Fruit fly (Drosophila melanogaster) whole organism, wandering third instar larva: ENCODE results near the gene CG46387.

Experiments
- GATAd ChIP-seq: sonication (Bioruptor generic); optimal IDR thresholded peaks from 2 replicates; lab custom pipeline; 2016; ENCODE audit warnings: missing biosample characterization, missing genetic modification characterization
- OdsH ChIP-seq: fragments of 200-800 bp; sonication (Bioruptor generic); optimal IDR thresholded peaks from 2 replicates; lab custom pipeline; 2016; ENCODE audit warnings: missing biosample characterization, mild to moderate bottlenecking, missing genetic modification characterization
- Rel ChIP-seq, 2 experiments: fragments of 200-800 bp; sonication (Bioruptor generic) in 1 of 2; optimal IDR thresholded peaks; 2 replicates in 1 of 2; 3 replicates in 1 of 2; lab custom pipeline; 2016 to 2019; ENCODE audit warnings: mild to moderate bottlenecking in 2 of 2, missing biosample characterization in 2 of 2, missing genetic modification characterization in 2 of 2, moderate library complexity in 1 of 2
- br ChIP-seq: fragments of 200-800 bp; sonication (Bioruptor generic); optimal IDR thresholded peaks from 2 replicates; lab custom pipeline; 2016; ENCODE audit warnings: missing biosample characterization, missing genetic modification characterization
- h ChIP-seq: fragments of 200-800 bp; sonication (Bioruptor generic); optimal IDR thresholded peaks from 3 replicates; lab custom pipeline; 2016; ENCODE audit warnings: missing biosample characterization, mild to moderate bottlenecking, missing genetic modification characterization
- jim ChIP-seq: fragments of 175-275, 200-325 bp; sonication (Bioruptor generic); optimal IDR thresholded peaks from 2 replicates; lab custom pipeline; 2016; ENCODE audit warnings: missing biosample characterization, mild to moderate bottlenecking, missing genetic modification characterization
- pan ChIP-seq: fragments of >200 bp; optimal IDR thresholded peaks from 2 replicates; lab custom pipeline; 2017
- psq ChIP-seq: fragments of 200-800 bp; sonication (Bioruptor generic); optimal IDR thresholded peaks from 3 replicates; lab custom pipeline; 2017; ENCODE audit warnings: missing biosample characterization, mild to moderate bottlenecking, missing genetic modification characterization, moderate library complexity
- rgr ChIP-seq: fragments of 200-800 bp; sonication (Bioruptor generic); optimal IDR thresholded peaks from 3 replicates; lab custom pipeline; 2016; ENCODE audit warnings: missing biosample characterization, mild to moderate bottlenecking, missing genetic modification characterization
- sv ChIP-seq: fragments of 200-800 bp; sonication (Bioruptor generic); optimal IDR thresholded peaks from 3 replicates; lab custom pipeline; 2016; ENCODE audit warnings: missing biosample characterization, missing genetic modification characterization
- usp ChIP-seq: fragments of >200 bp; optimal IDR thresholded peaks from 2 replicates; lab custom pipeline; 2017; ENCODE audit warnings: missing biosample characterization, missing genetic modification characterization

- no peak for TF ChIP-seq br (GFP tag; lab: Kevin White, UChicago)
- TF ChIP-seq psq (GFP tag; lab: Kevin White, UChicago): peak; percentile 34
- no peak for TF ChIP-seq pan (lab: Kevin White, UChicago)
- TF ChIP-seq sv: no peak
- no peak for TF ChIP-seq GATAd (GFP tag; lab: Kevin White, UChicago)
- TF ChIP-seq OdsH (GFP tag; lab: Kevin White, UChicago): no peak
- TF ChIP-seq rgr (GFP tag; lab: Kevin White, UChicago): no peak
- TF ChIP-seq jim (GFP tag; lab: Kevin White, UChicago): no peak
- no peak for TF ChIP-seq h
- TF ChIP-seq Rel (GFP tag; optimal IDR thresholded peaks at IDR 0.05; lab: Kevin White, UChicago): no peak
- peak; percentile 13 for TF ChIP-seq Rel (tag; optimal IDR thresholded peaks at IDR 0.05; lab: Kevin White, UChicago)
- no peak for TF ChIP-seq usp (GFP tag; lab: Kevin White, UChicago)
Observed at dm6 chr3L:9854583-9855519, 43.6 kb upstream of the CG46387 start, which contains the start of gene RasGAP1.
